Worm (Caenorhabditis elegans) whole organism, young adult: Measurements from ENCODE around the gene pals-31.

Source experiments
- B0019.2 ChIP-seq: fragments of 200-800 bp; sonication (Bioruptor generic); conservative IDR thresholded peaks from 2 replicates; pipeline ENCODE4 v1.3.6; 2022; ENCODE audit warnings: missing genetic modification reagents, missing genetic modification characterization, missing compliant biosample characterization
- B0035.1 ChIP-seq: sonication (generic microtip); optimal IDR thresholded peaks from 2 replicates; lab custom pipeline; 2016; ENCODE audit warnings: missing genetic modification characterization, mild to moderate bottlenecking, missing compliant biosample characterization, missing genotype, missing genetic modification reagents
- C06A6.2 ChIP-seq: fragments of 200-800 bp; sonication (Bioruptor generic); conservative IDR thresholded peaks from 2 replicates; pipeline ENCODE4 v1.3.6; 2022; ENCODE audit warnings: missing genetic modification characterization, missing compliant biosample characterization
- F57C9.4 ChIP-seq: sonication (generic microtip); optimal IDR thresholded peaks from 2 replicates; lab custom pipeline; 2017; ENCODE audit warnings: mild to moderate bottlenecking, missing genetic modification characterization, missing compliant biosample characterization
- K11D2.4 ChIP-seq: fragments of 200-800 bp; sonication (Bioruptor generic); IDR thresholded peaks from 2 replicates; pipeline ENCODE4 v1.3.6; 2022; ENCODE audit warnings: missing genetic modification reagents, missing genetic modification characterization, missing compliant biosample characterization
- T07F8.4 ChIP-seq: sonication (generic microtip); optimal IDR thresholded peaks from 2 replicates; lab custom pipeline; 2016; ENCODE audit warnings: mild to moderate bottlenecking, missing genetic modification characterization, moderate library complexity, missing compliant biosample characterization
- Y53F4B.3 ChIP-seq: fragments of 200-800 bp; sonication (Bioruptor generic); IDR thresholded peaks from 2 replicates; pipeline ENCODE4 v1.3.6; 2022; ENCODE audit warnings: missing genetic modification reagents, missing genetic modification characterization, missing compliant biosample characterization
- athp-1 ChIP-seq: sonication (generic microtip); optimal IDR thresholded peaks from 2 replicates; lab custom pipeline; 2017; ENCODE audit warnings: mild to moderate bottlenecking, missing genetic modification characterization, missing compliant biosample characterization
- attf-5 ChIP-seq: fragments of 200-800 bp; sonication (Bioruptor generic); optimal IDR thresholded peaks from 2 replicates; lab custom pipeline; 2018; ENCODE audit warnings: mild to moderate bottlenecking, missing genetic modification characterization, missing compliant biosample characterization
- bed-1 ChIP-seq: fragments of 200-800 bp; sonication (Bioruptor generic); IDR thresholded peaks from 2 replicates; pipeline ENCODE4 v1.3.6; 2022; ENCODE audit warnings: missing genetic modification reagents, missing genetic modification characterization, missing compliant biosample characterization
- ccch-3 ChIP-seq: fragments of 200-800 bp; sonication (Bioruptor generic); optimal IDR thresholded peaks from 2 replicates; lab custom pipeline; 2018; ENCODE audit warnings: mild to moderate bottlenecking, missing genetic modification characterization, missing compliant biosample characterization
- ceh-100 ChIP-seq: fragments of 200-800 bp; sonication (Bioruptor generic); IDR thresholded peaks from 2 replicates; pipeline ENCODE4 v1.3.6; 2022; ENCODE audit warnings: missing genetic modification reagents, missing genetic modification characterization, missing compliant biosample characterization
- ceh-27 ChIP-seq: fragments of 200-800 bp; sonication (Bioruptor generic); optimal IDR thresholded peaks from 2 replicates; lab custom pipeline; 2018; ENCODE audit warnings: mild to moderate bottlenecking, missing genetic modification characterization, moderate library complexity, missing compliant biosample characterization
- ceh-91 ChIP-seq: fragments of 200-800 bp; sonication (Bioruptor generic); IDR thresholded peaks from 2 replicates; pipeline ENCODE4 v1.3.6; 2022; ENCODE audit warnings: missing genetic modification reagents, missing genetic modification characterization, missing compliant biosample characterization
- egl-18 ChIP-seq: fragments of 200-800 bp; sonication (Bioruptor generic); IDR thresholded peaks from 2 replicates; pipeline ENCODE4 v1.3.6; 2022; ENCODE audit warnings: missing genetic modification reagents, missing genetic modification characterization, missing compliant biosample characterization
- egrh-3 ChIP-seq: fragments of 200-800 bp; sonication (Bioruptor generic); IDR thresholded peaks from 2 replicates; pipeline ENCODE4 v1.3.6; 2022; ENCODE audit warnings: missing genetic modification reagents, missing genetic modification characterization, missing compliant biosample characterization
- hlh-12 ChIP-seq: sonication (generic microtip); optimal IDR thresholded peaks from 2 replicates; lab custom pipeline; 2016; ENCODE audit warnings: missing genetic modification characterization, missing compliant biosample characterization
- hmg-20 ChIP-seq: fragments of 200-800 bp; sonication (Bioruptor generic); IDR thresholded peaks from 2 replicates; pipeline ENCODE4 v1.3.6; 2022; ENCODE audit warnings: missing genetic modification reagents, missing genetic modification characterization, missing compliant biosample characterization
- hsf-1 ChIP-seq: fragments of 200-800 bp; sonication (Bioruptor generic); IDR thresholded peaks from 2 replicates; pipeline ENCODE4 v1.3.6; 2022; ENCODE audit warnings: missing genetic modification reagents, missing genetic modification characterization, missing compliant biosample characterization
- lag-1 ChIP-seq: fragments of 200-800 bp; sonication (Bioruptor generic); IDR thresholded peaks from 2 replicates; pipeline ENCODE4 v1.3.6; 2022; ENCODE audit warnings: missing genetic modification reagents, missing genetic modification characterization, missing compliant biosample characterization
- lin-26 ChIP-seq: fragments of 200-800 bp; sonication (Bioruptor generic); IDR thresholded peaks from 2 replicates; pipeline ENCODE4 v1.3.6; 2022; ENCODE audit warnings: missing genetic modification reagents, missing genetic modification characterization, missing compliant biosample characterization
- lin-54 ChIP-seq: fragments of 200-800 bp; sonication (Bioruptor generic); optimal IDR thresholded peaks from 2 replicates; lab custom pipeline; 2018; ENCODE audit warnings: mild to moderate bottlenecking, missing genetic modification characterization, missing compliant biosample characterization
- madf-3 ChIP-seq: fragments of 200-800 bp; sonication (Bioruptor generic); IDR thresholded peaks from 2 replicates; pipeline ENCODE4 v1.3.6; 2022; ENCODE audit warnings: missing genetic modification reagents, missing genetic modification characterization, missing compliant biosample characterization
- madf-6 ChIP-seq: fragments of 200-800 bp; sonication (Bioruptor generic); IDR thresholded peaks from 2 replicates; pipeline ENCODE4 v1.3.6; 2022; ENCODE audit warnings: missing genetic modification reagents, missing genetic modification characterization, missing compliant biosample characterization
- mcd-1 ChIP-seq: fragments of 200-800 bp; sonication (Bioruptor generic); IDR thresholded peaks from 2 replicates; pipeline ENCODE4 v1.3.6; 2022; ENCODE audit warnings: missing genetic modification reagents, missing genetic modification characterization, missing compliant biosample characterization
- nfyb-1 ChIP-seq: fragments of 200-800 bp; sonication (Bioruptor generic); IDR thresholded peaks from 2 replicates; pipeline ENCODE4 v1.3.6; 2022; ENCODE audit warnings: missing genetic modification reagents, missing genetic modification characterization, missing compliant biosample characterization
- nhr-27 ChIP-seq: fragments of 200-800 bp; sonication (Bioruptor generic); optimal IDR thresholded peaks from 2 replicates; lab custom pipeline; 2018; ENCODE audit warnings: mild to moderate bottlenecking, missing genetic modification characterization, moderate library complexity, missing compliant biosample characterization
- sdz-38 ChIP-seq: sonication (generic microtip); optimal IDR thresholded peaks from 2 replicates; lab custom pipeline; 2016; ENCODE audit warnings: missing genotype, missing genetic modification characterization, missing compliant biosample characterization
- snpc-1.3 ChIP-seq: sonication (generic microtip); optimal IDR thresholded peaks from 2 replicates; lab custom pipeline; 2017; ENCODE audit warnings: missing genetic modification characterization, mild to moderate bottlenecking, missing compliant biosample characterization, antibody characterized with exemption, moderate library complexity, missing genotype, missing genetic modification reagents; ENCODE audit not compliant: insufficient read depth
- sptf-2 ChIP-seq: fragments of 200-800 bp; sonication (Bioruptor generic); optimal IDR thresholded peaks from 2 replicates; lab custom pipeline; 2018; ENCODE audit warnings: mild to moderate bottlenecking, missing genetic modification characterization, missing compliant biosample characterization
- tlf-1 ChIP-seq: fragments of 200-800 bp; sonication (Bioruptor generic); optimal IDR thresholded peaks from 2 replicates; lab custom pipeline; 2018; ENCODE audit warnings: mild to moderate bottlenecking, missing genetic modification characterization, missing compliant biosample characterization

pals-31 gene

ce11 chrV:655823-656222 lies 19.4 kb downstream of the pals-31 start, which contains the start of gene srh-245:
TSS of gene srh-245 (minus strand) at chrV:655923.
- no peak for TF ChIP-seq hmg-20 (GFP tag; lab: Robert Waterston, UW)
- TF ChIP-seq F57C9.4 (tag; lab: Kevin White, UChicago) = no peak

- TF ChIP-seq madf-6 (no peak), nhr-27 (tag; lab: Kevin White, UChicago) (no peak), ceh-100 (GFP tag; lab: Robert Waterston, UW) (no peak), egl-18 (no peak)
- TF ChIP-seq, all 124 proteins: peak for 0
These were observed 21.3 kb downstream of the pals-31 start, which contains the start of gene srh-246 for ce11 chrV:657678-658077. TSS of gene srh-246 (minus strand) at chrV:657778.

- TF ChIP-seq ceh-91 (GFP tag; lab: Robert Waterston, UW) (peak; percentile 44; the same call in 1 of the 2 replicates), madf-3 (GFP tag; lab: Robert Waterston, UW) (peak; percentile 74; the same call in 1 of the 2 replicates), hsf-1 (GFP tag; lab: Robert Waterston, UW) (0 out of 2 replicates have a peak, but pooled peaks have one; percentile 35), Y53F4B.3 (peak; percentile 99; the same call in 1 of the 2 replicates), egrh-3 (peak; percentile 92)
These were observed 21.8 kb downstream of the pals-31 start for ce11 chrV:658140-658539.

- TF ChIP-seq ccch-3 (GFP tag; lab: Kevin White, UChicago) (no peak), tlf-1 (GFP tag; lab: Kevin White, UChicago) (no peak), madf-6 (no peak), lin-26 (GFP tag; lab: Robert Waterston, UW) (no peak), K11D2.4 (no peak), athp-1 (tag; lab: Kevin White, UChicago) (no peak), lag-1 (GFP tag; lab: Robert Waterston, UW) (no peak), nfyb-1 (GFP tag; lab: Robert Waterston, UW) (no peak), lin-54 (no peak), B0019.2 (GFP tag; lab: Robert Waterston, UW) (no peak), C06A6.2 (GFP tag; lab: Robert Waterston, UW) (no peak), B0035.1 (no peak), sptf-2 (GFP tag; lab: Kevin White, UChicago) (no peak), snpc-1.3 (tag; lab: Kevin White, UChicago) (no peak), ceh-27 (GFP tag; lab: Kevin White, UChicago) (no peak), F57C9.4 (tag; lab: Kevin White, UChicago) (no peak), attf-5 (GFP tag; lab: Kevin White, UChicago) (no peak)
These were observed 23.8 kb downstream of the pals-31 start, which contains the start of gene F31F4.17 for ce11 chrV:660210-660609. TSS of gene F31F4.17 (minus strand) at chrV:660310.

ce11 chrV:664337-664847 lies 28.0 kb downstream of the pals-31 start, which contains the start of the genes F31F4.11 and srh-266:
TSS of gene F31F4.11 (minus strand) at chrV:664437.
TSS of gene srh-266 (plus strand) at chrV:664797.
- TF ChIP-seq sdz-38 (tag; lab: Kevin White, UChicago) (no peak), T07F8.4 (tag; lab: Kevin White, UChicago) (no peak), mcd-1 (GFP tag; lab: Robert Waterston, UW) (no peak), hlh-12 (tag; lab: Kevin White, UChicago) (no peak), bed-1 (GFP tag; lab: Robert Waterston, UW) (no peak), C06A6.2 (GFP tag; lab: Robert Waterston, UW) (no peak), lin-54 (no peak)
